Fruit fly (Drosophila melanogaster) whole organism, embryonic: ENCODE data around the gene dlg1.

ENCODE experiments used
- CG10543 ChIP-seq: fragments of 200-800 bp; sonication (Bioruptor generic); optimal IDR thresholded peaks from 3 replicates; lab custom pipeline; 2017; ENCODE audit warnings: missing biosample characterization, mild to moderate bottlenecking, missing genetic modification characterization, moderate library complexity
- CG13123 ChIP-seq: fragments of 200-800 bp; sonication (Bioruptor generic); optimal IDR thresholded peaks from 2 replicates; lab custom pipeline; 2016; ENCODE audit warnings: missing biosample characterization, missing genetic modification characterization
- CG14050 ChIP-seq: fragments of 200-800 bp; sonication (Bioruptor generic); IDR thresholded peaks from 3 replicates; pipeline ENCODE4 v1.3.6; 2022; ENCODE audit warnings: missing biosample characterization, missing genetic modification characterization
- CG14710 ChIP-seq: fragments of 200-800 bp; sonication (Bioruptor generic); optimal IDR thresholded peaks from 3 replicates; lab custom pipeline; 2019; ENCODE audit warnings: missing biosample characterization, mild to moderate bottlenecking, missing genetic modification characterization, moderate library complexity
- CG15696 ChIP-seq: fragments of 200-800 bp; sonication (Bioruptor generic); optimal IDR thresholded peaks from 2 replicates; lab custom pipeline; 2019; ENCODE audit warnings: missing biosample characterization, mild to moderate bottlenecking, missing genetic modification characterization, moderate library complexity
- CG1832 ChIP-seq: fragments of 200-800 bp; sonication (Bioruptor generic); optimal IDR thresholded peaks from 2 replicates; lab custom pipeline; 2017; ENCODE audit warnings: missing biosample characterization, mild to moderate bottlenecking, missing genetic modification characterization, inconsistent platforms
- CG18476 ChIP-seq: fragments of 200-800 bp; sonication (Bioruptor generic); optimal IDR thresholded peaks from 2 replicates; lab custom pipeline; 2016; ENCODE audit warnings: missing biosample characterization, mild to moderate bottlenecking, missing genetic modification characterization
- CG18764 ChIP-seq: fragments of 200-800 bp; sonication (Bioruptor generic); optimal IDR thresholded peaks from 3 replicates; lab custom pipeline; 2016; ENCODE audit warnings: missing biosample characterization, missing genetic modification characterization
- CG2120 ChIP-seq: fragments of 200-800 bp; sonication (Bioruptor generic); optimal IDR thresholded peaks from 3 replicates; lab custom pipeline; 2016; ENCODE audit warnings: missing biosample characterization, missing genetic modification characterization
- CG2889 ChIP-seq: fragments of 200-800 bp; sonication (Bioruptor generic); IDR thresholded peaks from 3 replicates; pipeline ENCODE4 v1.3.6; 2022; ENCODE audit warnings: missing biosample characterization, missing genetic modification characterization
- CG33557 ChIP-seq: fragments of 200-800 bp; sonication (Bioruptor generic); optimal IDR thresholded peaks from 2 replicates; lab custom pipeline; 2019; ENCODE audit warnings: missing biosample characterization, mild to moderate bottlenecking, missing genetic modification characterization, moderate library complexity
- CG42726 ChIP-seq: fragments of 200-800 bp; sonication (Bioruptor generic); IDR thresholded peaks from 2 replicates; pipeline ENCODE4 v1.3.6; 2022; ENCODE audit warnings: missing biosample characterization, missing genetic modification characterization; ENCODE audit not compliant: partially characterized antibody
- CG4707 ChIP-seq: fragments of 200-800 bp; sonication (Bioruptor generic); optimal IDR thresholded peaks from 2 replicates; lab custom pipeline; 2018; ENCODE audit warnings: missing biosample characterization, mild to moderate bottlenecking, missing genetic modification characterization, moderate library complexity
- CG4820 ChIP-seq: fragments of 200-800 bp; sonication (Bioruptor generic); optimal IDR thresholded peaks from 3 replicates; lab custom pipeline; 2016; ENCODE audit warnings: missing biosample characterization, missing genetic modification characterization
- CG6683 ChIP-seq: fragments of 200-800 bp; sonication (Bioruptor generic); optimal IDR thresholded peaks from 2 replicates; lab custom pipeline; 2017; ENCODE audit warnings: missing biosample characterization, mild to moderate bottlenecking, missing genetic modification characterization, missing genetic modification reagents
- CG6854 ChIP-seq: fragments of 200-800 bp; sonication (Bioruptor generic); optimal IDR thresholded peaks from 3 replicates; lab custom pipeline; 2017; ENCODE audit warnings: missing biosample characterization, mild to moderate bottlenecking, missing genetic modification characterization
- CG7271 ChIP-seq: fragments of 200-800 bp; sonication (Bioruptor generic); optimal IDR thresholded peaks from 2 replicates; lab custom pipeline; 2018; ENCODE audit warnings: missing biosample characterization, mild to moderate bottlenecking, missing genetic modification characterization, moderate library complexity
- CHES-1-like ChIP-seq: fragments of 200-800 bp; sonication (Bioruptor generic); optimal IDR thresholded peaks from 2 replicates; lab custom pipeline; 2016; ENCODE audit warnings: missing biosample characterization, missing genetic modification characterization
- Drgx ChIP-seq: fragments of 200-800 bp; sonication (Bioruptor generic); IDR thresholded peaks from 2 replicates; pipeline ENCODE4 v1.3.6; 2022; ENCODE audit warnings: missing biosample characterization, missing genetic modification characterization
- Ets65A ChIP-seq: fragments of 200-800 bp; sonication (Bioruptor generic); peaks from one replicate; lab custom pipeline; 2016; ENCODE audit warnings: missing biosample characterization, missing genetic modification characterization
- Ets97D ChIP-seq: fragments of 200-800 bp; sonication (Bioruptor generic); optimal IDR thresholded peaks from 3 replicates; lab custom pipeline; 2016; ENCODE audit warnings: missing biosample characterization, missing genetic modification characterization
- Fer3 ChIP-seq: fragments of 200-800 bp; sonication (Bioruptor generic); optimal IDR thresholded peaks from 2 replicates; lab custom pipeline; 2018; ENCODE audit warnings: missing biosample characterization, mild to moderate bottlenecking, missing genetic modification characterization, moderate library complexity
- Lpt ChIP-seq: fragments of >200 bp; optimal IDR thresholded peaks from 2 replicates; lab custom pipeline; 2018; ENCODE audit warnings: missing biosample characterization, missing genetic modification characterization
- Ptx1 ChIP-seq: fragments of 200-800 bp; sonication (Bioruptor generic); IDR thresholded peaks from 2 replicates; pipeline ENCODE4 v1.3.6; 2022; ENCODE audit warnings: missing biosample characterization, missing genetic modification characterization
- Rfx ChIP-seq: fragments of 200-800 bp; sonication (Bioruptor generic); IDR thresholded peaks from 2 replicates; pipeline ENCODE4 v1.3.6; 2022; ENCODE audit warnings: missing biosample characterization, missing genetic modification characterization
- Sox100B ChIP-seq: fragments of 200-800 bp; sonication (Bioruptor generic); optimal IDR thresholded peaks from 3 replicates; lab custom pipeline; 2018; ENCODE audit warnings: missing biosample characterization, mild to moderate bottlenecking, missing genetic modification characterization
- Tbp ChIP-seq: fragments of >200 bp; optimal IDR thresholded peaks from 2 replicates; lab custom pipeline; 2018; ENCODE audit warnings: missing biosample characterization, missing genetic modification characterization
- Xrp1 ChIP-seq: fragments of 200-800 bp; sonication (Bioruptor generic); IDR thresholded peaks from 2 replicates; pipeline ENCODE4 v1.3.6; 2022; ENCODE audit warnings: missing biosample characterization, missing genetic modification characterization
- ara ChIP-seq: fragments of 200-800 bp; sonication (Bioruptor generic); IDR thresholded peaks from 2 replicates; pipeline ENCODE4 v1.3.6; 2022; ENCODE audit warnings: missing biosample characterization, missing genetic modification characterization
- ato ChIP-seq: fragments of 200-800 bp; sonication (Bioruptor generic); IDR thresholded peaks from 2 replicates; pipeline ENCODE4 v1.3.6; 2022; ENCODE audit warnings: missing biosample characterization, missing genetic modification characterization; ENCODE audit not compliant: partially characterized antibody
- ci ChIP-seq: fragments of 200-800 bp; sonication (Bioruptor generic); IDR thresholded peaks from 3 replicates; pipeline ENCODE4 v1.3.6; 2022; ENCODE audit warnings: missing biosample characterization, missing genetic modification characterization
- dati ChIP-seq: fragments of 200-800 bp; sonication (Bioruptor generic); IDR thresholded peaks from 2 replicates; pipeline ENCODE4 v1.3.6; 2022; ENCODE audit warnings: missing biosample characterization, missing genetic modification characterization
- disco-r ChIP-seq: fragments of 200-800 bp; sonication (Bioruptor generic); optimal IDR thresholded peaks from 2 replicates; lab custom pipeline; 2016; ENCODE audit warnings: missing biosample characterization, missing genetic modification characterization
- fd64A ChIP-seq: fragments of 200-800 bp; sonication (Bioruptor generic); optimal IDR thresholded peaks from 3 replicates; lab custom pipeline; 2018; ENCODE audit warnings: missing biosample characterization, mild to moderate bottlenecking, missing genetic modification characterization
- gt ChIP-seq: fragments of 200-800 bp; sonication (Bioruptor generic); IDR thresholded peaks from 2 replicates; pipeline ENCODE4 v1.3.6; 2022; ENCODE audit warnings: missing biosample characterization, missing genetic modification characterization
- hb ChIP-seq: fragments of 200-800 bp; sonication (Bioruptor generic); IDR thresholded peaks from 3 replicates; pipeline ENCODE4 v1.3.6; 2022; ENCODE audit warnings: missing biosample characterization, missing genetic modification characterization; ENCODE audit not compliant: partially characterized antibody
- her ChIP-seq: fragments of 200-800 bp; sonication (Bioruptor generic); optimal IDR thresholded peaks from 2 replicates; lab custom pipeline; 2016; ENCODE audit warnings: missing biosample characterization, missing genetic modification characterization
- insv ChIP-seq, 2 experiments: fragments of 200-800 bp; sonication (Bioruptor generic); optimal IDR thresholded peaks; 3 replicates each; lab custom pipeline; 2016 to 2018; ENCODE audit warnings: missing biosample characterization in 2 of 2, missing genetic modification characterization in 2 of 2
- jing ChIP-seq: fragments of 200-800 bp; sonication (Bioruptor generic); optimal IDR thresholded peaks from 2 replicates; lab custom pipeline; 2018; ENCODE audit warnings: missing biosample characterization, mild to moderate bottlenecking, missing genetic modification characterization
- jumu ChIP-seq: fragments of 200-800 bp; sonication (Bioruptor generic); optimal IDR thresholded peaks from 3 replicates; lab custom pipeline; 2016; ENCODE audit warnings: missing biosample characterization, missing genetic modification characterization
- ken ChIP-seq: fragments of 200-800 bp; sonication (Bioruptor generic); IDR thresholded peaks from 3 replicates; pipeline ENCODE4 v1.3.6; 2022; ENCODE audit warnings: missing biosample characterization, missing genetic modification characterization
- lbe ChIP-seq: fragments of 200-800 bp; sonication (Bioruptor generic); optimal IDR thresholded peaks from 2 replicates; lab custom pipeline; 2016; ENCODE audit warnings: missing biosample characterization, mild to moderate bottlenecking, missing genetic modification characterization
- mld ChIP-seq: fragments of 200-800 bp; sonication (Bioruptor generic); IDR thresholded peaks from 3 replicates; pipeline ENCODE4 v1.3.6; 2022; ENCODE audit warnings: missing biosample characterization, missing genetic modification characterization; ENCODE audit not compliant: partially characterized antibody
- pros ChIP-seq: fragments of 200-800 bp; sonication (Bioruptor generic); optimal IDR thresholded peaks from 3 replicates; lab custom pipeline; 2019; ENCODE audit warnings: missing biosample characterization, mild to moderate bottlenecking, missing genetic modification characterization, moderate library complexity
- ro ChIP-seq: fragments of 200-800 bp; sonication (Bioruptor generic); IDR thresholded peaks from 2 replicates; pipeline ENCODE4 v1.3.6; 2022; ENCODE audit warnings: missing biosample characterization, missing genetic modification characterization
- slp2 ChIP-seq: fragments of 200-800 bp; sonication (Bioruptor generic); optimal IDR thresholded peaks from 2 replicates; lab custom pipeline; 2016; ENCODE audit warnings: missing biosample characterization, missing genetic modification characterization
- tap ChIP-seq: fragments of 200-800 bp; optimal IDR thresholded peaks from 3 replicates; lab custom pipeline; 2019; ENCODE audit warnings: missing biosample characterization, mild to moderate bottlenecking, missing genetic modification characterization, moderate library complexity
- zf30C ChIP-seq: fragments of 200-800 bp; sonication (Bioruptor generic); optimal IDR thresholded peaks from 3 replicates; lab custom pipeline; 2018; ENCODE audit warnings: missing biosample characterization, mild to moderate bottlenecking, missing genetic modification characterization

dlg1 gene

dm6 chrX:11350505-11351327, 18.7 kb upstream of the dlg1 start, which contains the start of gene CG1737 (continued):
- peak; percentile 11; the same call in 1 of the 2 replicates for TF ChIP-seq Ptx1
- no peak for TF ChIP-seq lbe (GFP tag; lab: Kevin White, UChicago)
- TF ChIP-seq CG18764 = no peak
- TF ChIP-seq slp2 = no peak
- 0 out of 2 replicates have a peak, but pooled peaks have one; percentile 6 for TF ChIP-seq Drgx (GFP tag; lab: Robert Waterston, UW)
- TF ChIP-seq tap (tag; lab: Kevin White, UChicago) = no peak
- no peak for TF ChIP-seq CG33557
- peak; percentile 47; the same call in 1 of the 3 replicates for TF ChIP-seq ken
- TF ChIP-seq CG1832 (GFP tag; lab: Kevin White, UChicago) = peak; percentile 45

dm6 chrX:11351351-11351750, 18.1 kb upstream of the dlg1 start:
- TF ChIP-seq Rfx (GFP tag; lab: Robert Waterston, UW) (peak; percentile 96), CG42726 (GFP tag; lab: Robert Waterston, UW) (no peak), pros (GFP tag; lab: Kevin White, UChicago) (peak; percentile 10), Xrp1 (GFP tag; lab: Robert Waterston, UW) (peak; percentile 94), fd64A (GFP tag; lab: Kevin White, UChicago) (peak; percentile 81), CG6854 (GFP tag; lab: Kevin White, UChicago) (peak; percentile 82), Fer3 (tag; lab: Kevin White, UChicago) (peak; percentile 92), CG14050 (GFP tag; lab: Robert Waterston, UW) (peak; percentile 93), Sox100B (GFP tag; lab: Kevin White, UChicago) (peak; percentile 78), CG7271 (tag; lab: Kevin White, UChicago) (peak; percentile 54), Ets97D (peak; percentile 63), insv (GFP tag; optimal IDR thresholded peaks at IDR 0.05; lab: Kevin White, UChicago) (peak in 1 of 2 experiments; percentile 12), ci (GFP tag; lab: Robert Waterston, UW) (peak; percentile 98), Tbp (no peak), mld (GFP tag; lab: Robert Waterston, UW) (no peak), CG14710 (tag; lab: Kevin White, UChicago) (peak; percentile 75), Lpt (no peak), disco-r (GFP tag; lab: Kevin White, UChicago) (peak; percentile 88), zf30C (GFP tag; lab: Kevin White, UChicago) (no peak), CG18476 (GFP tag; lab: Kevin White, UChicago) (peak; percentile 85), CG2889 (GFP tag; lab: Robert Waterston, UW) (peak; percentile 86), jumu (GFP tag; lab: Kevin White, UChicago) (peak; percentile 94), ken (peak; percentile 97), CHES-1-like (GFP tag; lab: Kevin White, UChicago) (peak; percentile 90), her (GFP tag; lab: Kevin White, UChicago) (peak; percentile 92), ato (GFP tag; lab: Robert Waterston, UW) (no peak), CG13123 (GFP tag; lab: Kevin White, UChicago) (peak; percentile 84), jing (GFP tag; lab: Kevin White, UChicago) (peak; percentile 91), CG2120 (GFP tag; lab: Kevin White, UChicago) (peak; percentile 95), hb (no peak), CG4707 (peak; percentile 86), CG6683 (GFP tag; lab: Kevin White, UChicago) (peak; percentile 76), ro (GFP tag; lab: Robert Waterston, UW) (peak; percentile 89), dati (GFP tag; lab: Robert Waterston, UW) (peak; percentile 87), gt (GFP tag; lab: Robert Waterston, UW) (peak; percentile 87), CG10543 (GFP tag; lab: Kevin White, UChicago) (peak; percentile 91), ara (GFP tag; lab: Robert Waterston, UW) (peak; percentile 93), Ets65A (GFP tag; lab: Kevin White, UChicago) (peak; percentile 99), CG15696 (peak; percentile 80), CG4820 (GFP tag; lab: Kevin White, UChicago) (peak; percentile 91)
